Fruit fly (Drosophila melanogaster) whole organism, prepupa: Measurements from ENCODE around the gene CG2993.

ENCODE experiments used
- CG10669 ChIP-seq: fragments of 200-800 bp; sonication (Bioruptor generic); optimal IDR thresholded peaks from 3 replicates; lab custom pipeline; 2018; ENCODE audit warnings: missing biosample characterization, mild to moderate bottlenecking, missing genetic modification characterization, moderate library complexity
- CG11294 ChIP-seq: fragments of 200-800 bp; sonication (Bioruptor generic); IDR thresholded peaks from 2 replicates; pipeline ENCODE4 v1.3.6; 2022; ENCODE audit warnings: missing biosample characterization, missing genetic modification characterization
- CG15336 ChIP-seq: fragments of 200-800 bp; sonication (Bioruptor generic); IDR thresholded peaks from 2 replicates; pipeline ENCODE4 v1.3.6; 2022; ENCODE audit warnings: missing biosample characterization, missing genetic modification characterization
- CG1621 ChIP-seq: fragments of 200-800 bp; sonication (Bioruptor generic); optimal IDR thresholded peaks from 3 replicates; lab custom pipeline; 2018; ENCODE audit warnings: missing biosample characterization, mild to moderate bottlenecking, missing genetic modification characterization
- CG31627 ChIP-seq: fragments of 200-800 bp; sonication (Bioruptor generic); optimal IDR thresholded peaks from 3 replicates; lab custom pipeline; 2016; ENCODE audit warnings: missing biosample characterization, missing genetic modification characterization
- CG32006 ChIP-seq: fragments of 200-800 bp; sonication (Bioruptor generic); optimal IDR thresholded peaks from 3 replicates; lab custom pipeline; 2017; ENCODE audit warnings: missing biosample characterization, mild to moderate bottlenecking, missing genetic modification characterization
- CG34406 ChIP-seq: fragments of 200-800 bp; sonication (Bioruptor generic); optimal IDR thresholded peaks from 3 replicates; lab custom pipeline; 2016; ENCODE audit warnings: missing biosample characterization, missing genetic modification characterization
- CG3919 ChIP-seq: fragments of 200-800 bp; sonication (Bioruptor generic); optimal IDR thresholded peaks from 3 replicates; lab custom pipeline; 2016; ENCODE audit warnings: missing biosample characterization, missing genetic modification characterization
- CG4318 ChIP-seq: fragments of 200-800 bp; sonication (Bioruptor generic); optimal IDR thresholded peaks from 3 replicates; lab custom pipeline; 2017; ENCODE audit warnings: missing biosample characterization, mild to moderate bottlenecking, missing genetic modification characterization
- CG6276 ChIP-seq: fragments of 200-800 bp; sonication (Bioruptor generic); optimal IDR thresholded peaks from 2 replicates; lab custom pipeline; 2017; ENCODE audit warnings: missing biosample characterization, mild to moderate bottlenecking, missing genetic modification characterization
- CG6854 ChIP-seq: fragments of 200-800 bp; sonication (Bioruptor generic); optimal IDR thresholded peaks from 2 replicates; lab custom pipeline; 2017; ENCODE audit warnings: missing biosample characterization, mild to moderate bottlenecking, missing genetic modification characterization
- CG7368 ChIP-seq: fragments of 200-800 bp; sonication (Bioruptor generic); optimal IDR thresholded peaks from 3 replicates; lab custom pipeline; 2016; ENCODE audit warnings: missing biosample characterization, missing genetic modification characterization
- CG8119 ChIP-seq: fragments of 200-800 bp; sonication (Bioruptor generic); IDR thresholded peaks from 3 replicates; pipeline ENCODE4 v1.3.6; 2022; ENCODE audit warnings: missing biosample characterization, missing genetic modification characterization
- CG9139 ChIP-seq: fragments of 200-800 bp; sonication (Bioruptor generic); optimal IDR thresholded peaks from 3 replicates; lab custom pipeline; 2017; ENCODE audit warnings: missing biosample characterization, mild to moderate bottlenecking, missing genetic modification characterization
- Eip93F ChIP-seq: fragments of 200-800 bp; sonication (Bioruptor generic); optimal IDR thresholded peaks from 2 replicates; lab custom pipeline; 2016; ENCODE audit warnings: missing biosample characterization, mild to moderate bottlenecking, missing genetic modification characterization
- Ets21C ChIP-seq: fragments of 200-800 bp; sonication (Bioruptor generic); optimal IDR thresholded peaks from 3 replicates; lab custom pipeline; 2016; ENCODE audit warnings: missing biosample characterization, missing genetic modification characterization
- Gug ChIP-seq: fragments of 200-800 bp; sonication (Bioruptor generic); IDR thresholded peaks from 2 replicates; pipeline ENCODE4 v1.3.6; 2022; ENCODE audit warnings: missing biosample characterization, missing genetic modification characterization
- Hr39 ChIP-seq: fragments of 200-800 bp; sonication (Bioruptor generic); optimal IDR thresholded peaks from 2 replicates; lab custom pipeline; 2016; ENCODE audit warnings: missing biosample characterization, missing genetic modification characterization
- Met ChIP-seq: fragments of 200-800 bp; sonication (Bioruptor generic); optimal IDR thresholded peaks from 3 replicates; lab custom pipeline; 2016; ENCODE audit warnings: missing biosample characterization, missing genetic modification characterization
- OdsH ChIP-seq: fragments of 200-800 bp; sonication (Bioruptor generic); optimal IDR thresholded peaks from 3 replicates; lab custom pipeline; 2016; ENCODE audit warnings: missing biosample characterization, missing genetic modification characterization
- Smox ChIP-seq: fragments of 200-800 bp; sonication (Bioruptor generic); optimal IDR thresholded peaks from 3 replicates; lab custom pipeline; 2016; ENCODE audit warnings: missing biosample characterization, missing genetic modification characterization
- Sox14 ChIP-seq: fragments of 200-800 bp; sonication (Bioruptor generic); optimal IDR thresholded peaks from 3 replicates; lab custom pipeline; 2016; ENCODE audit warnings: missing biosample characterization, missing genetic modification characterization
- Sox15 ChIP-seq: fragments of 200-800 bp; sonication (Bioruptor generic); optimal IDR thresholded peaks from 3 replicates; lab custom pipeline; 2016; ENCODE audit warnings: missing biosample characterization, missing genetic modification characterization
- achi ChIP-seq: fragments of 200-800 bp; sonication (Bioruptor generic); optimal IDR thresholded peaks from 3 replicates; lab custom pipeline; 2016; ENCODE audit warnings: missing biosample characterization, missing genetic modification characterization
- acj6 ChIP-seq: fragments of 200-800 bp; sonication (Bioruptor generic); optimal IDR thresholded peaks from 3 replicates; lab custom pipeline; 2016; ENCODE audit warnings: missing biosample characterization, missing genetic modification characterization
- dsx ChIP-seq: fragments of 200-800 bp; optimal IDR thresholded peaks from 3 replicates; lab custom pipeline; 2019; ENCODE audit warnings: missing biosample characterization, mild to moderate bottlenecking, missing genetic modification characterization, moderate library complexity; ENCODE audit not compliant: poor library complexity, severe bottlenecking
- eg ChIP-seq: fragments of 200-800 bp; sonication (Bioruptor generic); IDR thresholded peaks from 3 replicates; pipeline ENCODE4 v1.3.6; 2022; ENCODE audit warnings: missing biosample characterization, missing genetic modification characterization
- fkh ChIP-seq: fragments of 200-800 bp; sonication (Bioruptor generic); optimal IDR thresholded peaks from 3 replicates; lab custom pipeline; 2017; ENCODE audit warnings: missing biosample characterization, mild to moderate bottlenecking, missing genetic modification characterization, moderate library complexity
- pdm3 ChIP-seq: fragments of 200-800 bp; sonication (Bioruptor generic); optimal IDR thresholded peaks from 3 replicates; lab custom pipeline; 2016; ENCODE audit warnings: missing biosample characterization, missing genetic modification characterization
- svp ChIP-seq: fragments of 200-800 bp; sonication (Bioruptor generic); peaks from one replicate; lab custom pipeline; 2016; ENCODE audit warnings: missing biosample characterization, missing genetic modification characterization
- topi ChIP-seq: fragments of 200-800 bp; sonication (Bioruptor generic); optimal IDR thresholded peaks from 3 replicates; lab custom pipeline; 2016; ENCODE audit warnings: missing biosample characterization, missing genetic modification characterization
- vri ChIP-seq: fragments of 200-800 bp; sonication (Bioruptor generic); optimal IDR thresholded peaks from 3 replicates; lab custom pipeline; 2016; ENCODE audit warnings: missing biosample characterization, mild to moderate bottlenecking, missing genetic modification characterization

Gene CG2993

dm6 chr3R:7793855-7794254 lies 16.0 kb downstream of the CG2993 start, which contains the start of gene CG2641 (continued):
- TF ChIP-seq Eip93F (GFP tag; lab: Kevin White, UChicago) (no peak), Sox14 (no peak), acj6 (no peak), CG11294 (GFP tag; lab: Robert Waterston, UW) (no peak), achi (GFP tag; lab: Kevin White, UChicago) (peak; percentile 24), CG6276 (GFP tag; lab: Kevin White, UChicago) (peak; percentile 75), Sox15 (GFP tag; lab: Kevin White, UChicago) (no peak), Hr39 (GFP tag; lab: Kevin White, UChicago) (no peak), dsx (GFP tag; lab: Kevin White, UChicago) (no peak), eg (GFP tag; lab: Robert Waterston, UW) (peak; percentile 92), CG15336 (GFP tag; lab: Robert Waterston, UW) (peak; percentile 90), pdm3 (GFP tag; lab: Kevin White, UChicago) (peak; percentile 28), svp (peak; percentile 51), CG8119 (GFP tag; lab: Robert Waterston, UW) (peak; percentile 89), topi (no peak), CG10669 (GFP tag; lab: Kevin White, UChicago) (peak; percentile 31), Gug (no peak), CG34406 (GFP tag; lab: Kevin White, UChicago) (peak; percentile 14), Smox (no peak), CG32006 (GFP tag; lab: Kevin White, UChicago) (no peak)

- TF ChIP-seq fkh (GFP tag; lab: Kevin White, UChicago) (no peak), Smox (no peak), vri (peak; percentile 9)
Measured at dm6 chr3R:7790583-7791034, 19.2 kb downstream of the CG2993 start, which contains the start of gene CG10086. Gene CG10086, plus strand, starts transcription at chr3R:7790633.

- TF ChIP-seq CG1621 (tag; lab: Kevin White, UChicago): no peak
- no peak for TF ChIP-seq CG8119 (GFP tag; lab: Robert Waterston, UW)
- TF ChIP-seq CG34406 (GFP tag; lab: Kevin White, UChicago): no peak
- no peak for TF ChIP-seq Ets21C (GFP tag; lab: Kevin White, UChicago)
- TF ChIP-seq topi: no peak
- no peak for TF ChIP-seq vri
- no peak for TF ChIP-seq CG11294 (GFP tag; lab: Robert Waterston, UW)
- TF ChIP-seq CG6276 (GFP tag; lab: Kevin White, UChicago): no peak
- TF ChIP-seq Smox: no peak
- no peak for TF ChIP-seq Eip93F (GFP tag; lab: Kevin White, UChicago)
- TF ChIP-seq CG6854 (GFP tag; lab: Kevin White, UChicago): no peak
- no peak for TF ChIP-seq OdsH (GFP tag; lab: Kevin White, UChicago)
- TF ChIP-seq Hr39 (GFP tag; lab: Kevin White, UChicago): no peak
- no peak for TF ChIP-seq CG32006 (GFP tag; lab: Kevin White, UChicago)
- TF ChIP-seq CG31627 (GFP tag; lab: Kevin White, UChicago): no peak
- TF ChIP-seq CG7368 (GFP tag; lab: Kevin White, UChicago): no peak
- TF ChIP-seq CG3919 (GFP tag; lab: Kevin White, UChicago): no peak
- TF ChIP-seq dsx (GFP tag; lab: Kevin White, UChicago): no peak
- no peak for TF ChIP-seq CG9139 (GFP tag; lab: Kevin White, UChicago)
- TF ChIP-seq CG4318 (GFP tag; lab: Kevin White, UChicago): no peak
Measured at dm6 chr3R:7790087-7790486, 19.7 kb downstream of the CG2993 start, which contains the start of gene CG18746. Gene CG18746, minus strand, starts transcription at chr3R:7790187.

- TF ChIP-seq Met (GFP tag; lab: Kevin White, UChicago) (no peak), vri (peak; percentile 73), fkh (GFP tag; lab: Kevin White, UChicago) (peak; percentile 2), svp (peak; percentile 85), CG6854 (GFP tag; lab: Kevin White, UChicago) (no peak)
Measured at dm6 chr3R:7787899-7788298, 21.9 kb downstream of the CG2993 start, which contains the start of gene CG18748. Gene CG18748, minus strand, starts transcription at chr3R:7787923.

DNA sequence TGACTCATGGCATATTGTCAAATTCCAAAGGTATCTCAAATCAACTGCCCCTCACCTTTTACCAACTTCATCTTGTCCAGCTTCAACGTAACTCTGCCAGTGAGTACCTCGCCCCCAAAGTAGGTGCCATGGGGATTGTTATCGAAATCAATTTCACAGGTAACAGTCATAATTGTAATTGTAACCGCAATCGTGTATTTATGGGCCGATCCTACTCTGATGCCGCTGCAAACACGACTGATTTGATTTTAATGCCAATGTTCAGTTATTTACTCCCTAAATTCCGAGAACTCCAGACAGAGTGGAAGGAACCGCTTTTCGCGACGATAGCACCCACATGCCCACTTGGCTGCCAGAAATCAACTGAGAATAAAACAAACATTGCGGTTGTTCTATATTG lies 24.0 kb downstream of the CG2993 start, which contains the start of gene CG18745:
Gene CG18745 (minus strand): TSS at position 336 of the 400 bp plus-strand sequence.
- TF ChIP-seq vri (peak; percentile 57), dsx (GFP tag; lab: Kevin White, UChicago) (no peak), fkh (GFP tag; lab: Kevin White, UChicago) (peak; percentile 14)
- TF ChIP-seq, all 60 proteins: peak for 2
